Fruit fly (Drosophila melanogaster) Kc167 (cell line): ENCODE measurements around the gene Ras85D.

Experiments
- Sin3A ChIP-seq: fragments of >200 bp; optimal IDR thresholded peaks from 2 replicates; lab custom pipeline; 2018; ENCODE audit warnings: missing external identifiers
- psq ChIP-seq: fragments of >200 bp; optimal IDR thresholded peaks from 2 replicates; lab custom pipeline; 2017; ENCODE audit warnings: missing external identifiers
- ttk ChIP-seq: sonication (Bioruptor generic); optimal IDR thresholded peaks from 2 replicates; lab custom pipeline; 2017; ENCODE audit warnings: missing external identifiers

- TF ChIP-seq psq (lab: Kevin White, UChicago), result no peak
- TF ChIP-seq ttk (lab: Kevin White, UChicago), result no peak
- TF ChIP-seq Sin3A (lab: Kevin White, UChicago), result no peak
Observed at dm6 chr3R:9488493-9488892, 24.4 kb downstream of the Ras85D start.
